Worm (Caenorhabditis elegans) whole organism, L2 larva: ENCODE results near the gene sqv-8.

Experiments
- C34F6.9 ChIP-seq: fragments of 150-350 bp; optimal IDR thresholded peaks from 2 replicates; lab custom pipeline; 2014; ENCODE audit warnings: missing biosample characterization, missing genetic modification characterization
- Y55F3AM.14 ChIP-seq: fragments of 200-800 bp; sonication (Bioruptor generic); optimal IDR thresholded peaks from 2 replicates; lab custom pipeline; 2018; ENCODE audit warnings: mild to moderate bottlenecking, missing genetic modification characterization, missing compliant biosample characterization
- ZK546.5 ChIP-seq: sonication (generic microtip); optimal IDR thresholded peaks from 2 replicates; lab custom pipeline; 2017; ENCODE audit warnings: missing biosample characterization, missing genetic modification characterization
- aly-2 ChIP-seq: fragments of 150-350 bp; optimal IDR thresholded peaks from 2 replicates; lab custom pipeline; 2014; ENCODE audit warnings: missing biosample characterization, missing genetic modification characterization
- ceh-16 ChIP-seq: fragments of 150-350 bp; optimal IDR thresholded peaks from 2 replicates; lab custom pipeline; 2014; ENCODE audit warnings: missing biosample characterization, missing genetic modification characterization
- crh-2 ChIP-seq: sonication (generic microtip); optimal IDR thresholded peaks from 2 replicates; lab custom pipeline; 2017; ENCODE audit warnings: missing biosample characterization, missing genetic modification characterization
- egl-27 ChIP-seq: sonication (generic microtip); optimal IDR thresholded peaks from 3 replicates; lab custom pipeline; 2017; ENCODE audit warnings: missing biosample characterization, missing genetic modification reagents, missing genetic modification characterization
- elt-1 ChIP-seq: fragments of 150-350 bp; optimal IDR thresholded peaks from 2 replicates; lab custom pipeline; 2014; ENCODE audit warnings: missing biosample characterization, missing genetic modification characterization
- fos-1 ChIP-seq: fragments of 150-350 bp; optimal IDR thresholded peaks from 2 replicates; lab custom pipeline; 2014; ENCODE audit warnings: missing biosample characterization, missing genetic modification characterization
- gmeb-1 ChIP-seq: fragments of 150-350 bp; optimal IDR thresholded peaks from 2 replicates; lab custom pipeline; 2014; ENCODE audit warnings: missing biosample characterization, missing genetic modification characterization
- lin-11 ChIP-seq: fragments of 150-350 bp; sonication (generic microtip); optimal IDR thresholded peaks from 2 replicates; lab custom pipeline; 2014; ENCODE audit warnings: missing biosample characterization, missing genetic modification characterization, inconsistent platforms, mixed read lengths
- lin-39 ChIP-seq: fragments of 150-350 bp; optimal IDR thresholded peaks from 2 replicates; lab custom pipeline; 2014; ENCODE audit warnings: missing biosample characterization, missing genetic modification reagents, missing genetic modification characterization
- lsy-2 ChIP-seq, 2 experiments: fragments of 150-350 bp in 1 of 2; sonication (generic microtip) in 1 of 2; optimal IDR thresholded peaks; 2 replicates each; lab custom pipeline; 2014 to 2017; ENCODE audit warnings: missing biosample characterization in 2 of 2, missing genetic modification characterization in 2 of 2
- mab-5 ChIP-seq: fragments of 150-350 bp; optimal IDR thresholded peaks from 2 replicates; lab custom pipeline; 2014; ENCODE audit warnings: missing biosample characterization, missing genetic modification characterization
- mbf-1 ChIP-seq: sonication (generic microtip); optimal IDR thresholded peaks from 2 replicates; lab custom pipeline; 2017; ENCODE audit warnings: missing biosample characterization, missing genetic modification characterization
- mdl-1 ChIP-seq, 2 experiments: fragments of 150-350 bp in 1 of 2; sonication (generic microtip) in 1 of 2; optimal IDR thresholded peaks; 2 replicates each; lab custom pipeline; 2017; ENCODE audit warnings: missing biosample characterization in 2 of 2, missing genetic modification characterization in 2 of 2
- nhr-11 ChIP-seq: fragments of 150-350 bp; optimal IDR thresholded peaks from 2 replicates; lab custom pipeline; 2014; ENCODE audit warnings: missing biosample characterization, missing genetic modification characterization
- nhr-12 ChIP-seq: fragments of 150-350 bp; optimal IDR thresholded peaks from 2 replicates; lab custom pipeline; 2014; ENCODE audit warnings: missing biosample characterization, missing genetic modification characterization
- nhr-129 ChIP-seq: fragments of 150-350 bp; optimal IDR thresholded peaks from 2 replicates; lab custom pipeline; 2014; ENCODE audit warnings: missing biosample characterization, missing genetic modification characterization
- nhr-23 ChIP-seq: fragments of 150-350 bp; optimal IDR thresholded peaks from 2 replicates; lab custom pipeline; 2014; ENCODE audit warnings: missing biosample characterization, missing genetic modification reagents, missing genetic modification characterization
- nhr-237 ChIP-seq: fragments of 150-350 bp; optimal IDR thresholded peaks from 2 replicates; lab custom pipeline; 2014; ENCODE audit warnings: missing biosample characterization, missing genetic modification characterization
- nhr-6 ChIP-seq: fragments of 150-350 bp; optimal IDR thresholded peaks from 2 replicates; lab custom pipeline; 2014; ENCODE audit warnings: missing biosample characterization, missing genetic modification characterization
- nhr-77 ChIP-seq: fragments of 150-350 bp; optimal IDR thresholded peaks from 2 replicates; lab custom pipeline; 2014; ENCODE audit warnings: missing biosample characterization, missing genetic modification characterization
- skn-1 ChIP-seq: sonication (generic microtip); optimal IDR thresholded peaks from 2 replicates; lab custom pipeline; 2017; ENCODE audit warnings: missing biosample characterization, missing genetic modification characterization
- sma-9 ChIP-seq, 2 experiments: fragments of 150-350 bp in 1 of 2; sonication (generic microtip) in 1 of 2; optimal IDR thresholded peaks; 2 replicates each; lab custom pipeline; 2014 to 2016; ENCODE audit warnings: missing genetic modification characterization in 2 of 2, mild to moderate bottlenecking in 1 of 2, missing biosample characterization in 1 of 2, missing compliant biosample characterization in 1 of 2, missing genetic modification reagents in 1 of 2, moderate library complexity in 1 of 2
- snpc-4 ChIP-seq: fragments of 150-350 bp; optimal IDR thresholded peaks from 2 replicates; lab custom pipeline; 2014; ENCODE audit warnings: missing biosample characterization, missing genetic modification characterization
- unc-39 ChIP-seq: fragments of 150-350 bp; optimal IDR thresholded peaks from 2 replicates; lab custom pipeline; 2014; ENCODE audit warnings: missing biosample characterization, missing genetic modification characterization
- unc-55 ChIP-seq: fragments of 150-350 bp; sonication (generic microtip); optimal IDR thresholded peaks from 3 replicates; lab custom pipeline; 2014; ENCODE audit warnings: missing biosample characterization, missing genetic modification reagents, missing genetic modification characterization
- ztf-1 ChIP-seq: fragments of 200-800 bp; sonication (Bioruptor generic); conservative IDR thresholded peaks from 2 replicates; pipeline ENCODE4 v1.3.6; 2022; ENCODE audit warnings: missing genetic modification characterization, missing compliant biosample characterization
- ztf-11 ChIP-seq: sonication (generic microtip); optimal IDR thresholded peaks from 2 replicates; lab custom pipeline; 2017; ENCODE audit warnings: missing biosample characterization, missing genetic modification characterization
- ztf-4 ChIP-seq: fragments of 150-350 bp; optimal IDR thresholded peaks from 2 replicates; lab custom pipeline; 2014; ENCODE audit warnings: missing biosample characterization, missing genetic modification characterization

sqv-8 gene

ce11 chrII:9682044-9682443 is 35.3 kb downstream of the sqv-8 start:
- TF ChIP-seq elt-1 (no peak), unc-39 (tag; lab: Kevin White, UChicago) (no peak), unc-55 (GFP tag; lab: Kevin White, UChicago) (no peak), lin-11 (tag; lab: Kevin White, UChicago) (no peak), nhr-23 (no peak), nhr-12 (tag; lab: Kevin White, UChicago) (no peak), crh-2 (tag; lab: Kevin White, UChicago) (no peak), aly-2 (tag; lab: Kevin White, UChicago) (no peak)

DNA sequence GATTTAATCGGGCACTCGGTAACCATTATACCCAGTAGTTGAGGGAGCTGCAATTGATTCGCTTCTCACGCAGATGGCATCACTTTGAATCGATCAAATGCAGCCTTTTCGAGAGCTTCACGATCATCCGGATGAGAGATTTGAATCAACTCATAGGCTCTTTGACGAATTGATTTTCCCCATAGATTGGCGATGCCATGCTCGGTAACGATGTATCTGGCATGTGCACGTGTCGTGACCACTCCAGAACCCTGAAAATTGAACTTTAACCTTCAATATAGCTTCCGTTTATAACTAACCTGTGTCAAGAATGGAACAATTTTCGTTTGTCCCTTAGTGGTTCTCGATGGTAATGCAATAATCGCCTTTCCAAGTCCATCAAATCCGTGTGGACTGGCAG is 37.4 kb downstream of the sqv-8 start:
- TF ChIP-seq lin-11 (tag; lab: Kevin White, UChicago): no peak
- TF ChIP-seq mdl-1 (tag; optimal IDR thresholded peaks at IDR 0.05; lab: Kevin White, UChicago): no peak
- TF ChIP-seq ztf-1 (GFP tag; lab: Robert Waterston, UW): no peak
- no peak for TF ChIP-seq nhr-129 (tag; lab: Kevin White, UChicago)
- TF ChIP-seq nhr-77: no peak
- no peak for TF ChIP-seq ceh-16
- TF ChIP-seq unc-39 (tag; lab: Kevin White, UChicago): no peak
- no peak for TF ChIP-seq snpc-4 (tag; lab: Kevin White, UChicago)
- no peak for TF ChIP-seq fos-1 (tag; lab: Kevin White, UChicago)
- TF ChIP-seq ztf-11 (tag; lab: Kevin White, UChicago): no peak
- TF ChIP-seq mbf-1 (tag; lab: Kevin White, UChicago): no peak
- no peak for TF ChIP-seq nhr-237 (tag; lab: Kevin White, UChicago)
- no peak for TF ChIP-seq Y55F3AM.14 (GFP tag; lab: Kevin White, UChicago)
- TF ChIP-seq ZK546.5 (tag; lab: Kevin White, UChicago): no peak
- no peak for TF ChIP-seq skn-1 (tag; lab: Kevin White, UChicago)
- no peak for TF ChIP-seq nhr-6 (tag; lab: Kevin White, UChicago)
- TF ChIP-seq, all 48 proteins: peak for 0

DNA sequence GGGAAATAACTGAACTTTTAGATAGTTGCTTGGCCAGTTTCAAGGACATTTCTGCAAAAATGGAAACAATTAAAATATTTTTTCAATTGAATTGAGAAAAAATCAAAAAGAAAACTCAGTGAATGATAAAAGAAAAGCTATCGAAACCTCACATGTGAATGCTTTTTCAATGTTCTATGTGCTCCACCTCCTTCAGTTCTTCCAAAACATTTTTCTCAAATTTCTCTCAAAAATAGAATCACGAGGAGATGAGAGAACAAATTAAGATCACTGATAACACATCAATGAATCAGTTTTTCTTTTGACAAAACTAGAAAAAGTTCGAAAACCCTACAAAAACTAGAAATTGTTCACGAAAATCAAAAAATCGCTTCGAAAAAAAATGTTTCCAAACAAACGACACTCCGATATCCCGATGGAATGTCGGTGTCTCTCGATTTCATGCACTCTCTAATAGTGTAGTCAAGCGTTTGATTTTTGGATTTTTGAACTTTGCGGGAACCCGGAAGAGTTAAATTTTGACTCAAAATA is 40.0 kb downstream of the sqv-8 start, which contains the start of gene ZK1320.9:
TSS of gene ZK1320.9 (minus strand) at position 51 of the 531 bp plus-strand sequence.
- TF ChIP-seq lin-39 (no peak), lsy-2 (tag; optimal IDR thresholded peaks at IDR 0.05; lab: Kevin White, UChicago) (peak in 1 of 2 experiments; percentile 46), crh-2 (tag; lab: Kevin White, UChicago) (peak; percentile 8), ztf-4 (no peak), nhr-129 (tag; lab: Kevin White, UChicago) (peak; percentile 34), nhr-11 (tag; lab: Kevin White, UChicago) (no peak), C34F6.9 (peak; percentile 19), gmeb-1 (tag; lab: Kevin White, UChicago) (peak; percentile 28), unc-55 (GFP tag; lab: Kevin White, UChicago) (peak; percentile 25), fos-1 (tag; lab: Kevin White, UChicago) (peak; percentile 47), nhr-77 (no peak), skn-1 (tag; lab: Kevin White, UChicago) (no peak), sma-9 (GFP tag; optimal IDR thresholded peaks at IDR 0.05; lab: Kevin White, UChicago) (peak; percentile 33), sma-9 (tag; optimal IDR thresholded peaks at IDR 0.05; lab: Kevin White, UChicago) (no peak)

DNA sequence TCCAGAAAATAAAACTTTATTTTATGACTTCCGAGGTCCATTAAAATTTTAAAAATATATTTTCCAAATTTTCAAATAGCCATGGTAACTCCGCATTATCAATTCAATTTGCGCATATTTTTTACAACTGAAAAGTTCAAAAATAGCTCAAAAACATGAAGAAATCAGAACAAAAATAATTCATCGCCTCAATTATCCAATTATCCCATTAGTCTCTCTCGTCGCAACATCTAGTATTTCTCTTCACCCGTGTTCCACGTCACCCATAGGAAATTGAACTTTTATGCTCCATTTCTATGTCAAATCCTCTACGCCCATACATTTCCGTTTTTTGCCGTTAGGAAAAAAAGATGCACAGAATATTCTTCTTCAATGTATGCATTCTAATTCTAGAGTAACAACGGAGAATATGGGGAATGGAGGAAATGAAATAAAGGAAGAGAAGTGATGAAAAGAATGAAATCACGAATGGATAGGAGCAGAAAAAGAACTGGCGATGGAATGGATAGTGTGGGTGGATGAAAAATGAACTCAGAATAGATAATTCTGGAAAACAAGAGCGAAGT is 43.4 kb downstream of the sqv-8 start:
- TF ChIP-seq lin-11 (tag; lab: Kevin White, UChicago): no peak
- TF ChIP-seq sma-9 (GFP tag; optimal IDR thresholded peaks at IDR 0.05; lab: Kevin White, UChicago): peak; percentile 9
- TF ChIP-seq sma-9 (tag; optimal IDR thresholded peaks at IDR 0.05; lab: Kevin White, UChicago): no peak
- peak in 1 of 2 experiments; percentile 10 for TF ChIP-seq lsy-2 (tag; optimal IDR thresholded peaks at IDR 0.05; lab: Kevin White, UChicago)
- TF ChIP-seq crh-2 (tag; lab: Kevin White, UChicago): peak; percentile 48
- TF ChIP-seq egl-27 (tag; lab: Kevin White, UChicago): peak; percentile 33
- peak; percentile 21 for TF ChIP-seq C34F6.9

- no peak for TF ChIP-seq mab-5 (tag; lab: Kevin White, UChicago)
- TF ChIP-seq, all 48 proteins: peak for 0
These were observed 45.1 kb downstream of the sqv-8 start, which contains the start of gene nlp-11 for ce11 chrII:9691839-9692238. TSS of gene nlp-11 (minus strand) at chrII:9691939.
